Fruit fly (Drosophila melanogaster) whole organism, pupa: Measurements from ENCODE around the gene CG5776.
A peak's percentile ranks its signal among the peaks of the same experiment; 100 is the strongest.

Experiments used
- CG10348 ChIP-seq: fragments of 200-800 bp; sonication (Bioruptor generic); IDR thresholded peaks from 2 replicates; pipeline ENCODE4 v1.3.6; 2022; ENCODE audit warnings: missing biosample characterization, missing genetic modification characterization
- CG12605 ChIP-seq: fragments of 200-800 bp; sonication (Bioruptor generic); IDR thresholded peaks from 2 replicates; pipeline ENCODE4 v1.3.6; 2022; ENCODE audit warnings: missing biosample characterization, missing genetic modification characterization
- CG13204 ChIP-seq: fragments of 200-800 bp; sonication (Bioruptor generic); optimal IDR thresholded peaks from 2 replicates; lab custom pipeline; 2018; ENCODE audit warnings: missing biosample characterization, mild to moderate bottlenecking, missing genetic modification characterization, moderate library complexity
- CG14655 ChIP-seq: fragments of 200-800 bp; sonication (Bioruptor generic); optimal IDR thresholded peaks from 3 replicates; lab custom pipeline; 2017; ENCODE audit warnings: mild to moderate bottlenecking, missing biosample characterization, missing genetic modification reagents, missing genetic modification characterization
- CG15710 ChIP-seq: fragments of 200-800 bp; sonication (Bioruptor generic); optimal IDR thresholded peaks from 2 replicates; lab custom pipeline; 2018; ENCODE audit warnings: missing biosample characterization, mild to moderate bottlenecking, missing genetic modification characterization, moderate library complexity
- CG17806 ChIP-seq: fragments of 200-800 bp; sonication (Bioruptor generic); optimal IDR thresholded peaks from 2 replicates; lab custom pipeline; 2018; ENCODE audit warnings: missing biosample characterization, mild to moderate bottlenecking, missing genetic modification characterization, moderate library complexity
- CG32121 ChIP-seq: fragments of 200-800 bp; sonication (Bioruptor generic); IDR thresholded peaks from 2 replicates; pipeline ENCODE4 v1.3.6; 2022; ENCODE audit warnings: missing biosample characterization, missing genetic modification characterization
- CG34367 ChIP-seq: fragments of 200-800 bp; sonication (Bioruptor generic); optimal IDR thresholded peaks from 2 replicates; lab custom pipeline; 2018; ENCODE audit warnings: missing biosample characterization, mild to moderate bottlenecking, missing genetic modification characterization
- CG4496 ChIP-seq: fragments of 200-800 bp; sonication (Bioruptor generic); IDR thresholded peaks from 3 replicates; pipeline ENCODE4 v1.3.6; 2022; ENCODE audit warnings: missing biosample characterization, missing genetic modification characterization
- CG8159 ChIP-seq: fragments of 200-800 bp; sonication (Bioruptor generic); optimal IDR thresholded peaks from 3 replicates; lab custom pipeline; 2018; ENCODE audit warnings: missing biosample characterization, mild to moderate bottlenecking, missing genetic modification characterization, moderate library complexity
- CG8301 ChIP-seq: fragments of 200-800 bp; sonication (Bioruptor generic); optimal IDR thresholded peaks from 2 replicates; lab custom pipeline; 2018; ENCODE audit warnings: missing biosample characterization, mild to moderate bottlenecking, missing genetic modification characterization
- CG9948 ChIP-seq: fragments of 200-800 bp; sonication (Bioruptor generic); optimal IDR thresholded peaks from 2 replicates; lab custom pipeline; 2018; ENCODE audit warnings: missing biosample characterization, mild to moderate bottlenecking, missing genetic modification characterization, moderate library complexity
- D1 ChIP-seq: fragments of 200-800 bp; sonication (Bioruptor generic); optimal IDR thresholded peaks from 2 replicates; lab custom pipeline; 2018; ENCODE audit warnings: missing biosample characterization, mild to moderate bottlenecking, missing genetic modification characterization, moderate library complexity
- EcR ChIP-seq: fragments of 200-800 bp; sonication (Bioruptor generic); optimal IDR thresholded peaks from 3 replicates; lab custom pipeline; 2019; ENCODE audit warnings: missing biosample characterization, missing genetic modification characterization, mild to moderate bottlenecking, moderate library complexity, missing genetic modification reagents
- Ets98B ChIP-seq: fragments of 200-800 bp; sonication (Bioruptor generic); IDR thresholded peaks from 2 replicates; pipeline ENCODE4 v1.3.6; 2022; ENCODE audit warnings: missing biosample characterization, missing genetic modification characterization
- Pif1A ChIP-seq: fragments of 200-800 bp; sonication (Bioruptor generic); optimal IDR thresholded peaks from 3 replicates; lab custom pipeline; 2016; ENCODE audit warnings: missing biosample characterization, missing genetic modification characterization
- Pif1B ChIP-seq: fragments of 200-800 bp; sonication (Bioruptor generic); optimal IDR thresholded peaks from 3 replicates; lab custom pipeline; 2016; ENCODE audit warnings: missing biosample characterization, missing genetic modification characterization
- Snoo ChIP-seq: fragments of 200-800 bp; sonication (Bioruptor generic); optimal IDR thresholded peaks from 3 replicates; lab custom pipeline; 2017; ENCODE audit warnings: missing biosample characterization, mild to moderate bottlenecking, missing genetic modification characterization, inconsistent platforms
- fd96Ca ChIP-seq: fragments of 200-800 bp; sonication (Bioruptor generic); IDR thresholded peaks from 3 replicates; pipeline ENCODE4 v1.3.6; 2022; ENCODE audit warnings: missing biosample characterization, missing genetic modification characterization
- gl ChIP-seq: fragments of 200-800 bp; sonication (Bioruptor generic); optimal IDR thresholded peaks from 2 replicates; lab custom pipeline; 2018; ENCODE audit warnings: missing biosample characterization, mild to moderate bottlenecking, missing genetic modification characterization
- rn ChIP-seq: fragments of 200-800 bp; sonication (Bioruptor generic); IDR thresholded peaks from 2 replicates; pipeline ENCODE4 v1.3.6; 2022; ENCODE audit warnings: missing biosample characterization, missing genetic modification characterization

Gene CG5776

dm6 chr2L:12692343-12693079, 11.7 kb downstream of the CG5776 start, which contains the start of the genes CCT4 and CG6153:
Gene CCT4 (minus strand): TSS chr2L:12692934.
Gene CG6153 (plus strand): TSS chr2L:12692993.
- TF ChIP-seq CG9948 (tag; lab: Kevin White, UChicago) (no peak), fd96Ca (GFP tag; lab: Robert Waterston, UW) (0 out of 3 replicates have a peak, but pooled peaks have one; percentile 25)

dm6 chr2L:12689281-12689765, 14.9 kb downstream of the CG5776 start:
- TF ChIP-seq CG8159 (tag; lab: Kevin White, UChicago) (no peak), Snoo (tag; lab: Kevin White, UChicago) (no peak), CG13204 (no peak), Ets98B (GFP tag; lab: Robert Waterston, UW) (no peak), CG15710 (tag; lab: Kevin White, UChicago) (no peak), D1 (no peak), rn (no peak), CG4496 (no peak), CG10348 (GFP tag; lab: Robert Waterston, UW) (no peak), CG14655 (GFP tag; lab: Kevin White, UChicago) (no peak), CG32121 (GFP tag; lab: Robert Waterston, UW) (no peak)

dm6 chr2L:12686811-12687210, 17.4 kb downstream of the CG5776 start:
- no peak for TF ChIP-seq CG12605
- no peak for TF ChIP-seq CG9948 (tag; lab: Kevin White, UChicago)
- no peak for TF ChIP-seq CG34367
- TF ChIP-seq Snoo (tag; lab: Kevin White, UChicago): no peak
- TF ChIP-seq CG14655 (GFP tag; lab: Kevin White, UChicago): no peak
- TF ChIP-seq CG32121 (GFP tag; lab: Robert Waterston, UW): no peak
- no peak for TF ChIP-seq EcR (GFP tag; lab: Kevin White, UChicago)
- no peak for TF ChIP-seq CG8301 (tag; lab: Kevin White, UChicago)
- TF ChIP-seq CG15710 (tag; lab: Kevin White, UChicago): no peak
- TF ChIP-seq Pif1A (GFP tag; lab: Kevin White, UChicago): no peak
- no peak for TF ChIP-seq rn
- TF ChIP-seq Ets98B (GFP tag; lab: Robert Waterston, UW): no peak
- TF ChIP-seq fd96Ca (GFP tag; lab: Robert Waterston, UW): no peak
- TF ChIP-seq Pif1B: no peak
- TF ChIP-seq CG8159 (tag; lab: Kevin White, UChicago): no peak
- no peak for TF ChIP-seq CG10348 (GFP tag; lab: Robert Waterston, UW)
- TF ChIP-seq gl (tag; lab: Kevin White, UChicago): no peak

- no peak for TF ChIP-seq CG34367
- no peak for TF ChIP-seq CG32121 (GFP tag; lab: Robert Waterston, UW)
- TF ChIP-seq CG12605: no peak
- TF ChIP-seq CG8159 (tag; lab: Kevin White, UChicago): no peak
- no peak for TF ChIP-seq Pif1A (GFP tag; lab: Kevin White, UChicago)
- TF ChIP-seq CG17806 (tag; lab: Kevin White, UChicago): no peak
- no peak for TF ChIP-seq D1
- no peak for TF ChIP-seq Ets98B (GFP tag; lab: Robert Waterston, UW)
- no peak for TF ChIP-seq CG13204
- no peak for TF ChIP-seq rn
- no peak for TF ChIP-seq CG15710 (tag; lab: Kevin White, UChicago)
- TF ChIP-seq CG10348 (GFP tag; lab: Robert Waterston, UW): no peak
- no peak for TF ChIP-seq CG4496
- TF ChIP-seq Pif1B: no peak
- TF ChIP-seq CG8301 (tag; lab: Kevin White, UChicago): no peak
- TF ChIP-seq fd96Ca (GFP tag; lab: Robert Waterston, UW): no peak
- TF ChIP-seq, all 21 proteins: peak for 0
These were observed 22.5 kb downstream of the CG5776 start for dm6 chr2L:12681603-12682368.

dm6 chr2L:12679310-12679709, 24.9 kb downstream of the CG5776 start:
- TF ChIP-seq gl (tag; lab: Kevin White, UChicago) (no peak), CG4496 (no peak), CG34367 (no peak), EcR (GFP tag; lab: Kevin White, UChicago) (no peak), Pif1A (GFP tag; lab: Kevin White, UChicago) (no peak), CG13204 (no peak), CG8159 (tag; lab: Kevin White, UChicago) (no peak), CG12605 (no peak), CG17806 (tag; lab: Kevin White, UChicago) (no peak), Pif1B (no peak), CG9948 (tag; lab: Kevin White, UChicago) (no peak), rn (no peak), Snoo (tag; lab: Kevin White, UChicago) (no peak), CG10348 (GFP tag; lab: Robert Waterston, UW) (no peak)
- TF ChIP-seq, all 21 proteins: peak for 0

- no peak for TF ChIP-seq CG32121 (GFP tag; lab: Robert Waterston, UW)
- no peak for TF ChIP-seq CG13204
- TF ChIP-seq D1: no peak
- TF ChIP-seq CG17806 (tag; lab: Kevin White, UChicago): no peak
- no peak for TF ChIP-seq Pif1A (GFP tag; lab: Kevin White, UChicago)
- TF ChIP-seq CG34367: no peak
- no peak for TF ChIP-seq gl (tag; lab: Kevin White, UChicago)
- no peak for TF ChIP-seq CG8301 (tag; lab: Kevin White, UChicago)
- no peak for TF ChIP-seq CG10348 (GFP tag; lab: Robert Waterston, UW)
These were observed 26.0 kb downstream of the CG5776 start for dm6 chr2L:12678286-12678685.
